Worm (Caenorhabditis elegans) whole organism, L4 larva: Measurements from ENCODE around the gene cest-13.
A peak's percentile ranks its signal among the peaks of the same experiment; 100 is the strongest.

Experiments used
- F49E8.2 ChIP-seq: sonication (generic microtip); optimal IDR thresholded peaks from 2 replicates; lab custom pipeline; 2016; ENCODE audit warnings: missing compliant biosample characterization, mild to moderate bottlenecking, missing genetic modification characterization, borderline replicate concordance
- T20F7.1 ChIP-seq: fragments of 200-800 bp; sonication (Bioruptor generic); optimal IDR thresholded peaks from 2 replicates; lab custom pipeline; 2018; ENCODE audit warnings: mild to moderate bottlenecking, missing genetic modification characterization, missing compliant biosample characterization
- T26A8.4 ChIP-seq: fragments of 200-800 bp; sonication (Bioruptor generic); IDR thresholded peaks from 2 replicates; pipeline ENCODE4 v1.3.6; 2022; ENCODE audit warnings: missing genetic modification characterization, missing compliant biosample characterization
- Y5F2A.4 ChIP-seq: fragments of 200-800 bp; sonication (Bioruptor generic); optimal IDR thresholded peaks from 2 replicates; lab custom pipeline; 2018; ENCODE audit warnings: mild to moderate bottlenecking, missing genetic modification characterization, missing compliant biosample characterization
- aha-1 ChIP-seq: fragments of 150-350 bp; peaks from one replicate; lab custom pipeline; 2014; ENCODE audit warnings: missing biosample characterization, missing genetic modification characterization
- aly-2 ChIP-seq: sonication (generic microtip); optimal IDR thresholded peaks from 2 replicates; lab custom pipeline; 2018; ENCODE audit warnings: missing biosample characterization, missing genetic modification characterization
- arid-1 ChIP-seq: fragments of 200-800 bp; sonication (Bioruptor generic); conservative IDR thresholded peaks from 2 replicates; pipeline ENCODE4 v1.3.6; 2022; ENCODE audit warnings: missing genetic modification reagents, missing genetic modification characterization, missing compliant biosample characterization
- ceh-20 ChIP-seq: fragments of 200-800 bp; sonication (Bioruptor generic); IDR thresholded peaks from 2 replicates; pipeline ENCODE4 v1.3.6; 2022; ENCODE audit warnings: missing genetic modification reagents, missing genetic modification characterization, missing compliant biosample characterization
- ceh-28 ChIP-seq: fragments of 150-350 bp; optimal IDR thresholded peaks from 2 replicates; lab custom pipeline; 2014; ENCODE audit warnings: missing biosample characterization, missing genetic modification reagents, missing genetic modification characterization
- ceh-62 ChIP-seq: sonication (generic microtip); optimal IDR thresholded peaks from 2 replicates; lab custom pipeline; 2017; ENCODE audit warnings: missing biosample characterization, missing genetic modification characterization
- ces-1 ChIP-seq: fragments of 150-350 bp; sonication (generic microtip); optimal IDR thresholded peaks from 4 replicates; lab custom pipeline; 2014; ENCODE audit warnings: missing biosample characterization, missing genetic modification reagents, missing genetic modification characterization
- daf-12 ChIP-seq: fragments of 150-350 bp; optimal IDR thresholded peaks from 2 replicates; lab custom pipeline; 2014; ENCODE audit warnings: missing biosample characterization, missing genetic modification reagents, missing genetic modification characterization
- daf-19 ChIP-seq: fragments of 200-800 bp; sonication (Bioruptor generic); conservative IDR thresholded peaks from 2 replicates; pipeline ENCODE4 v1.3.6; 2022; ENCODE audit warnings: missing genetic modification characterization, missing compliant biosample characterization
- daf-8 ChIP-seq: fragments of 200-800 bp; sonication (Bioruptor generic); IDR thresholded peaks from 2 replicates; pipeline ENCODE4 v1.3.6; 2022; ENCODE audit warnings: missing genetic modification characterization, missing compliant biosample characterization
- dmd-8 ChIP-seq: fragments of 200-800 bp; sonication (Bioruptor generic); IDR thresholded peaks from 2 replicates; pipeline ENCODE4 v1.3.6; 2022; ENCODE audit warnings: missing genetic modification characterization, missing compliant biosample characterization
- dpl-1 ChIP-seq: fragments of 150-350 bp; optimal IDR thresholded peaks from 2 replicates; lab custom pipeline; 2014; ENCODE audit warnings: missing biosample characterization, missing genetic modification reagents, missing genetic modification characterization
- egl-27 ChIP-seq: sonication (generic microtip); optimal IDR thresholded peaks from 3 replicates; lab custom pipeline; 2017; ENCODE audit warnings: missing biosample characterization, missing genetic modification reagents, missing genetic modification characterization
- egl-43 ChIP-seq: fragments of 200-800 bp; sonication (Bioruptor generic); IDR thresholded peaks from 2 replicates; pipeline ENCODE4 v1.3.6; 2022; ENCODE audit warnings: missing genetic modification reagents, missing genetic modification characterization, missing compliant biosample characterization
- fos-1 ChIP-seq: fragments of 150-350 bp; optimal IDR thresholded peaks from 2 replicates; lab custom pipeline; 2014; ENCODE audit warnings: missing biosample characterization, missing genetic modification characterization
- hlh-30 ChIP-seq: sonication (generic microtip); optimal IDR thresholded peaks from 2 replicates; lab custom pipeline; 2017; ENCODE audit warnings: antibody characterized with exemption, mild to moderate bottlenecking, missing genetic modification characterization, missing compliant biosample characterization; ENCODE audit not compliant: insufficient read depth
- hmg-1.1 ChIP-seq: fragments of 200-800 bp; sonication (Bioruptor generic); IDR thresholded peaks from 2 replicates; pipeline ENCODE4 v1.3.6; 2022; ENCODE audit warnings: missing genetic modification reagents, missing genetic modification characterization, missing compliant biosample characterization
- lim-7 ChIP-seq: fragments of 200-800 bp; sonication (Bioruptor generic); IDR thresholded peaks from 2 replicates; pipeline ENCODE4 v1.3.6; 2022; ENCODE audit warnings: missing genetic modification characterization, missing compliant biosample characterization
- lin-13 ChIP-seq: fragments of 150-350 bp; optimal IDR thresholded peaks from 2 replicates; lab custom pipeline; 2014; ENCODE audit warnings: missing biosample characterization, missing genetic modification reagents, missing genetic modification characterization
- lin-29 ChIP-seq: fragments of 200-800 bp; sonication (Bioruptor generic); IDR thresholded peaks from 2 replicates; pipeline ENCODE4 v1.3.6; 2022; ENCODE audit warnings: missing genetic modification reagents, missing genetic modification characterization, missing compliant biosample characterization
- lir-3 ChIP-seq: sonication (generic microtip); optimal IDR thresholded peaks from 2 replicates; lab custom pipeline; 2016; ENCODE audit warnings: mild to moderate bottlenecking, missing genetic modification characterization, missing compliant biosample characterization
- lsy-2 ChIP-seq, 2 experiments: fragments of 150-350 bp in 1 of 2; sonication (generic microtip) in 1 of 2; optimal IDR thresholded peaks; 2 replicates each; lab custom pipeline; 2014 to 2017; ENCODE audit warnings: missing biosample characterization in 2 of 2, missing genetic modification characterization in 2 of 2
- madf-5 ChIP-seq, 2 experiments: fragments of 200-800 bp; sonication (Bioruptor generic); IDR thresholded peaks; 2 replicates each; pipeline ENCODE4 v1.3.6; 2022; ENCODE audit warnings: missing compliant biosample characterization in 2 of 2, missing genetic modification characterization in 2 of 2
- madf-9 ChIP-seq: fragments of 200-800 bp; sonication (Bioruptor generic); conservative IDR thresholded peaks from 2 replicates; pipeline ENCODE4 v1.3.6; 2022; ENCODE audit warnings: missing genetic modification reagents, missing genetic modification characterization, missing compliant biosample characterization
- mep-1 ChIP-seq: fragments of 150-350 bp; sonication (generic microtip); optimal IDR thresholded peaks from 3 replicates; lab custom pipeline; 2014; ENCODE audit warnings: missing biosample characterization, missing genetic modification characterization
- mes-2 ChIP-seq: sonication (generic microtip); optimal IDR thresholded peaks from 2 replicates; lab custom pipeline; 2016; ENCODE audit warnings: missing genotype, mild to moderate bottlenecking, missing genetic modification characterization, missing compliant biosample characterization; ENCODE audit not compliant: poor library complexity, severe bottlenecking
- mxl-3 ChIP-seq: fragments of 200-800 bp; sonication (Bioruptor generic); optimal IDR thresholded peaks from 2 replicates; lab custom pipeline; 2018; ENCODE audit warnings: mild to moderate bottlenecking, missing genetic modification characterization, missing compliant biosample characterization
- nhr-102 ChIP-seq: sonication (generic microtip); optimal IDR thresholded peaks from 2 replicates; lab custom pipeline; 2016; ENCODE audit warnings: mild to moderate bottlenecking, missing genetic modification characterization, moderate library complexity, missing compliant biosample characterization
- nhr-11 ChIP-seq: fragments of 150-350 bp; optimal IDR thresholded peaks from 2 replicates; lab custom pipeline; 2014; ENCODE audit warnings: missing biosample characterization, missing genetic modification characterization
- nhr-111 ChIP-seq: fragments of 200-800 bp; sonication (Bioruptor generic); optimal IDR thresholded peaks from 2 replicates; lab custom pipeline; 2018; ENCODE audit warnings: mild to moderate bottlenecking, missing genetic modification characterization, missing compliant biosample characterization
- nhr-237 ChIP-seq: sonication (generic microtip); optimal IDR thresholded peaks from 2 replicates; lab custom pipeline; 2017; ENCODE audit warnings: missing biosample characterization, missing genetic modification characterization
- nhr-28 ChIP-seq: fragments of 150-350 bp; optimal IDR thresholded peaks from 2 replicates; lab custom pipeline; 2014; ENCODE audit warnings: missing biosample characterization, missing genetic modification characterization
- nhr-41 ChIP-seq: fragments of 200-800 bp; sonication (Bioruptor generic); IDR thresholded peaks from 2 replicates; pipeline ENCODE4 v1.3.6; 2022; ENCODE audit warnings: missing genetic modification reagents, missing genetic modification characterization, missing compliant biosample characterization
- nhr-42 ChIP-seq: fragments of 200-800 bp; sonication (Bioruptor generic); IDR thresholded peaks from 2 replicates; pipeline ENCODE4 v1.3.6; 2022; ENCODE audit warnings: missing genetic modification characterization, missing compliant biosample characterization
- nhr-48 ChIP-seq: sonication (generic microtip); optimal IDR thresholded peaks from 2 replicates; lab custom pipeline; 2016; ENCODE audit warnings: mild to moderate bottlenecking, missing genetic modification characterization, missing compliant biosample characterization
- nhr-6 ChIP-seq: fragments of 150-350 bp; optimal IDR thresholded peaks from 2 replicates; lab custom pipeline; 2014; ENCODE audit warnings: missing biosample characterization, missing genetic modification characterization
- pha-4 ChIP-seq, 2 experiments: fragments of 150-350 bp in 1 of 2; fragments of 200-800 bp in 1 of 2; sonication (Bioruptor generic) in 1 of 2; IDR thresholded peaks in 1 of 2; optimal IDR thresholded peaks in 1 of 2; 2 replicates each; pipeline versions ENCODE4 v1.3.6 to Lab custom; 2014 to 2022; ENCODE audit warnings: missing genetic modification characterization in 2 of 2, missing genetic modification reagents in 2 of 2, missing biosample characterization in 1 of 2, missing compliant biosample characterization in 1 of 2
- php-3 ChIP-seq: fragments of 200-800 bp; sonication (Bioruptor generic); IDR thresholded peaks from 2 replicates; pipeline ENCODE4 v1.3.6; 2022; ENCODE audit warnings: missing genetic modification reagents, missing genetic modification characterization, missing compliant biosample characterization
- pqm-1 ChIP-seq: sonication (generic microtip); optimal IDR thresholded peaks from 2 replicates; lab custom pipeline; 2017; ENCODE audit warnings: missing biosample characterization, missing genetic modification characterization
- rbr-2 ChIP-seq: sonication (generic microtip); optimal IDR thresholded peaks from 2 replicates; lab custom pipeline; 2016; ENCODE audit warnings: missing genotype, missing genetic modification characterization, missing compliant biosample characterization
- skn-1 ChIP-seq: fragments of 150-350 bp; optimal IDR thresholded peaks from 2 replicates; lab custom pipeline; 2014; ENCODE audit warnings: missing biosample characterization, missing genetic modification characterization
- snpc-1.2 ChIP-seq: fragments of 200-800 bp; sonication (Bioruptor generic); IDR thresholded peaks from 2 replicates; pipeline ENCODE4 v1.3.6; 2022; ENCODE audit warnings: missing genetic modification reagents, missing genetic modification characterization, missing compliant biosample characterization
- snpc-4 ChIP-seq: fragments of 150-350 bp; optimal IDR thresholded peaks from 2 replicates; lab custom pipeline; 2014; ENCODE audit warnings: missing biosample characterization, missing genetic modification characterization
- spr-3 ChIP-seq: fragments of 200-800 bp; sonication (Bioruptor generic); optimal IDR thresholded peaks from 2 replicates; lab custom pipeline; 2018; ENCODE audit warnings: mild to moderate bottlenecking, missing genetic modification characterization, missing compliant biosample characterization
- tag-97 ChIP-seq: fragments of 200-800 bp; sonication (Bioruptor generic); IDR thresholded peaks from 2 replicates; pipeline ENCODE4 v1.3.6; 2022; ENCODE audit warnings: missing genetic modification characterization, missing compliant biosample characterization
- unc-130 ChIP-seq: sonication (generic microtip); optimal IDR thresholded peaks from 2 replicates; lab custom pipeline; 2016; ENCODE audit warnings: missing genetic modification reagents, missing genetic modification characterization, missing compliant biosample characterization

cest-13 gene

DNA sequence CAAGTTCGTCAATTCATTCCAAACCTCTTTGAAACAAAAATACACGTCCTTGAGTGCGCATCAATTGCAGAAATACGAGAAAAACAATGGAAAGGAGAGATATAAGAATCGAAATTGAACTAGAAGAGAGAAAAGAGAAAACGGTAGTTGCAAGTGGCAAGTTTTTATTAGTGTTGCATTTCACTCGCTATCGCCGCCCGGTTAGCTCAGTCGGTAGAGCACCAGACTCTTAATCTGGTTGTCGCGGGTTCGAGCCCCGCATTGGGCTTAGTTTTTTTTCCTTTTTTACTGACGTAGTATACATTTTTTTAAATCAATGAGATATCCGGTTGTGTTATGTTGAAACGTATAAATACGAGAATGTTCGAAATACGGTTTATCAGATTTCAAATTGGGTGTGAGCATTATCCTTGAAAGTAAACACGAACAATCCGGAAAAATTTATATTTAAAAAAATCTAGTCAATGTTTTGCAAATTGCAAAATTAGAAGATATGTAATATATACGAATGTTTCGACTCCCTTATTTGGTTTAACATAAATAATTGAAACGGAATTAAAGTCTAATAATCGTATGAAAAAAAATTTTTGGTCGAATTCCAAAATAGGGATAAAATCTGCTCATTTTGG lies 21.5 kb downstream of the cest-13 start (continued):
- TF ChIP-seq madf-5 (GFP tag; IDR thresholded peaks at IDR 0.05; lab: Robert Waterston, UW) (peak; percentile 82 to 86; a peak in 3 of 4 replicates), unc-130 (no peak), T20F7.1 (no peak), spr-3 (no peak), aly-2 (tag; lab: Kevin White, UChicago) (no peak), nhr-237 (no peak), Y5F2A.4 (GFP tag; lab: Kevin White, UChicago) (peak; percentile 7), egl-27 (tag; lab: Kevin White, UChicago) (no peak), hlh-30 (tag; lab: Kevin White, UChicago) (peak; percentile 30), lsy-2 (tag; optimal IDR thresholded peaks at IDR 0.05; lab: Kevin White, UChicago) (no peak), snpc-1.2 (peak; percentile 82), aha-1 (tag; lab: Kevin White, UChicago) (peak; percentile 81), arid-1 (peak; percentile 59), F49E8.2 (peak; percentile 62), dpl-1 (GFP tag; lab: Kevin White, UChicago) (no peak), nhr-28 (tag; lab: Kevin White, UChicago) (peak; percentile 4), daf-8 (GFP tag; lab: Robert Waterston, UW) (no peak), pqm-1 (tag; lab: Kevin White, UChicago) (no peak), lir-3 (tag; lab: Kevin White, UChicago) (peak; percentile 51), mxl-3 (GFP tag; lab: Kevin White, UChicago) (no peak), dmd-8 (GFP tag; lab: Robert Waterston, UW) (peak; percentile 75; the same call in 1 of the 2 replicates), nhr-102 (tag; lab: Kevin White, UChicago) (peak; percentile 46), egl-43 (GFP tag; lab: Robert Waterston, UW) (no peak; the same call in 1 of the 2 replicates), pha-4 (GFP tag; IDR thresholded peaks at IDR 0.05; lab: Robert Waterston, UW) (peak; percentile 82), pha-4 (tag; optimal IDR thresholded peaks at IDR 0.05; lab: Kevin White, UChicago) (no peak), lin-13 (peak; percentile 12), php-3 (GFP tag; lab: Robert Waterston, UW) (peak; percentile 24; the same call in 1 of the 2 replicates), nhr-111 (GFP tag; lab: Kevin White, UChicago) (peak; percentile 22), hmg-1.1 (GFP tag; lab: Robert Waterston, UW) (peak; percentile 65), T26A8.4 (GFP tag; lab: Robert Waterston, UW) (peak; percentile 80), ceh-28 (no peak), nhr-41 (0 out of 2 replicates have a peak, but pooled peaks have one; percentile 20), daf-12 (tag; lab: Kevin White, UChicago) (no peak), ceh-20 (GFP tag; lab: Robert Waterston, UW) (peak; percentile 73; the same call in 1 of the 2 replicates), fos-1 (tag; lab: Kevin White, UChicago) (no peak), nhr-11 (no peak), mep-1 (no peak), ceh-62 (no peak), rbr-2 (tag; lab: Kevin White, UChicago) (peak; percentile 39), ces-1 (no peak), tag-97 (GFP tag; lab: Robert Waterston, UW) (no peak), lim-7 (GFP tag; lab: Robert Waterston, UW) (peak; percentile 94), skn-1 (tag; lab: Kevin White, UChicago) (no peak), lin-29 (GFP tag; lab: Robert Waterston, UW) (no peak), madf-9 (GFP tag; lab: Robert Waterston, UW) (peak; percentile 75), snpc-4 (tag; lab: Kevin White, UChicago) (no peak), nhr-42 (GFP tag; lab: Robert Waterston, UW) (no peak), daf-19 (GFP tag; lab: Robert Waterston, UW) (0 out of 2 replicates have a peak, but pooled peaks have one; percentile 58), nhr-48 (tag; lab: Kevin White, UChicago) (peak; percentile 44), nhr-6 (peak; percentile 41), mes-2 (no peak)
